Worm (Caenorhabditis elegans): ENCODE measurements around the gene dlc-4.

ce11 chrIV:16407800-16408199 is 35.3 kb upstream of the dlc-4 start:
- TF ChIP-seq mep-1 (tag; optimal IDR thresholded peaks at IDR 0.05), result no peak
- TF ChIP-seq nhr-11 (tag; optimal IDR thresholded peaks at IDR 0.05), result no peak
- TF ChIP-seq pqm-1 (tag; optimal IDR thresholded peaks at IDR 0.05), result no peak
- no peak for TF ChIP-seq ces-1 (GFP tag; optimal IDR thresholded peaks at IDR 0.05)

Measured in whole organism, L1 larva.